Fruit fly (Drosophila melanogaster): ENCODE measurements around the gene pnt.

DNA sequence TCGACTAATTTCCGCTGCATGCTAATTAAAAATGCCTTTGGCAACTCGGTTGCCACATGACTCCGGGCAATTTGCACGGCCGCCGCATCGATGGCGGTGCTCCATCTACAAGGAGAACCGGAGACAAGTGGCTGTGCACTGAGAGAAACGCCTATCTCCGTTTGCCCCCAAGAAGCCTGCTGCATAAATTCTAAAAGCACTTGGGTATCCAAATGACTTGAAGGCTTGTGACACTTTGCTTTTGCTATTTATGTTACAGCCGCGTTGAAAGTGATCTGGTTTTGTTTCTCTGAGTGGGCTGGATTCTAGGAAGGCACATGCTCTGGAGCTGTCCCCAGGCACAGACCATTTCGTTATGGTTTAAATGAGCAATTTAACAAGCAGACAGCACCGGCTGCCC, 46.3 kb upstream of the pnt start:
- no peak for TF ChIP-seq insv (optimal IDR thresholded peaks at IDR 0.05)
- no peak for TF ChIP-seq psq (optimal IDR thresholded peaks at IDR 0.05)
- no peak for TF ChIP-seq h (optimal IDR thresholded peaks at IDR 0.05)
- no peak for TF ChIP-seq Sin3A (optimal IDR thresholded peaks at IDR 0.05)

Data from Kc167 (cell line).